Worm (Caenorhabditis elegans): ENCODE results near the gene uggt-1.

DNA sequence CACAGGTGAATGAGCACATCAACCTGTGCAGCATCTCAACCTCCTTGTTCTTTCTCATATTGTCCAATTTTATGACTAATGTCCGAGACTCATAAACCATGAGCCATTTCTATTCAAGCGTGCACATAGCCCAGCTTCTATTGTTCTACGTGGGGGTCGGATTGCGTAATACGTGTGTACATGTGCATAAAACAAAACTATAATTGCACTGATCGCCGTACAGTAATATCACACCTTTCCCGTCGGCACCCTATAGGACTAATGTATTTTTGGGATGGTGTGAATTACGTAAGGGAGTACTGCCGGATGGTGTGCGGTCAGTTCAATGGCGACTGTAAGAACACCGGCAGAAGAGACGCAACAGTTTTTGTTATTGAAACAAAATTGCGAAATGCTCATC lies 30.9 kb downstream of the uggt-1 start:
- TF ChIP-seq snpc-4 (GFP tag; optimal IDR thresholded peaks at IDR 0.05) (no peak), snpc-4 (tag; optimal IDR thresholded peaks at IDR 0.05) (no peak), unc-62 (GFP tag; optimal IDR thresholded peaks at IDR 0.05) (no peak), zfh-2 (GFP tag; conservative IDR thresholded peaks at IDR 0.05) (no peak), F10E7.11 (tag; optimal IDR thresholded peaks at IDR 0.05) (no peak), hsf-1 (GFP tag; IDR thresholded peaks at IDR 0.05) (no peak), Y95B8A.8 (GFP tag; IDR thresholded peaks at IDR 0.05) (no peak), bed-1 (GFP tag; IDR thresholded peaks at IDR 0.05) (no peak), F55B11.4 (tag; optimal IDR thresholded peaks at IDR 0.05; ENCODE audit: borderline replicate concordance, insufficient read depth) (no peak), ceh-58 (GFP tag; IDR thresholded peaks at IDR 0.05) (no peak), Y56A3A.18 (GFP tag; IDR thresholded peaks at IDR 0.05) (no peak), lir-1 (GFP tag; conservative IDR thresholded peaks at IDR 0.05) (no peak)

Data from whole organism, young adult.